Fruit fly (Drosophila melanogaster) whole organism, embryonic: ENCODE results near the gene dpp.

Experiments used
- ATbp ChIP-seq: fragments of 200-800 bp; sonication (Bioruptor generic); optimal IDR thresholded peaks from 2 replicates; lab custom pipeline; 2017; ENCODE audit warnings: missing biosample characterization, mild to moderate bottlenecking, missing genetic modification characterization, missing genetic modification reagents
- Antp ChIP-seq: fragments of 200-800 bp; sonication (Bioruptor generic); optimal IDR thresholded peaks from 3 replicates; lab custom pipeline; 2016; ENCODE audit warnings: missing biosample characterization, missing genetic modification characterization
- B-H2 ChIP-seq: fragments of 200-800 bp; sonication (Bioruptor generic); optimal IDR thresholded peaks from 2 replicates; lab custom pipeline; 2018; ENCODE audit warnings: missing biosample characterization, mild to moderate bottlenecking, missing genetic modification characterization
- CG12155 ChIP-seq: fragments of 200-800 bp; sonication (Bioruptor generic); optimal IDR thresholded peaks from 3 replicates; lab custom pipeline; 2016; ENCODE audit warnings: missing biosample characterization, missing genetic modification characterization
- CG12942 ChIP-seq: fragments of 200-800 bp; sonication (Bioruptor generic); optimal IDR thresholded peaks from 3 replicates; lab custom pipeline; 2016; ENCODE audit warnings: missing biosample characterization, missing genetic modification characterization
- CG13123 ChIP-seq: fragments of 200-800 bp; sonication (Bioruptor generic); optimal IDR thresholded peaks from 2 replicates; lab custom pipeline; 2016; ENCODE audit warnings: missing biosample characterization, missing genetic modification characterization
- CG13296 ChIP-seq: fragments of 200-800 bp; sonication (Bioruptor generic); optimal IDR thresholded peaks from 3 replicates; lab custom pipeline; 2018; ENCODE audit warnings: missing biosample characterization, mild to moderate bottlenecking, missing genetic modification characterization
- CG14667 ChIP-seq: fragments of 200-800 bp; sonication (Bioruptor generic); IDR thresholded peaks from 2 replicates; pipeline ENCODE4 v1.3.6; 2022; ENCODE audit warnings: missing biosample characterization, missing genetic modification characterization
- CG14710 ChIP-seq: fragments of 200-800 bp; sonication (Bioruptor generic); optimal IDR thresholded peaks from 3 replicates; lab custom pipeline; 2019; ENCODE audit warnings: missing biosample characterization, mild to moderate bottlenecking, missing genetic modification characterization, moderate library complexity
- CG1602 ChIP-seq: fragments of 200-800 bp; sonication (Bioruptor generic); optimal IDR thresholded peaks from 3 replicates; lab custom pipeline; 2016; ENCODE audit warnings: missing biosample characterization, missing genetic modification characterization
- CG17328 ChIP-seq: fragments of 200-800 bp; sonication (Bioruptor generic); IDR thresholded peaks from 2 replicates; pipeline ENCODE4 v1.3.6; 2022; ENCODE audit warnings: missing biosample characterization, missing genetic modification characterization
- CG2678 ChIP-seq: fragments of 200-800 bp; sonication (Bioruptor generic); optimal IDR thresholded peaks from 3 replicates; lab custom pipeline; 2019; ENCODE audit warnings: missing biosample characterization, mild to moderate bottlenecking, missing genetic modification characterization, moderate library complexity
- CG3065 ChIP-seq: fragments of 200-800 bp; sonication (Bioruptor generic); optimal IDR thresholded peaks from 2 replicates; lab custom pipeline; 2016; ENCODE audit warnings: missing biosample characterization, missing genetic modification characterization
- CG3407 ChIP-seq: fragments of 200-800 bp; sonication (Bioruptor generic); optimal IDR thresholded peaks from 2 replicates; lab custom pipeline; 2018; ENCODE audit warnings: missing biosample characterization, mild to moderate bottlenecking, missing genetic modification characterization
- CG6254 ChIP-seq: fragments of 200-800 bp; sonication (Bioruptor generic); optimal IDR thresholded peaks from 3 replicates; lab custom pipeline; 2017; ENCODE audit warnings: mild to moderate bottlenecking, missing biosample characterization, missing genetic modification reagents, missing genetic modification characterization
- CG7271 ChIP-seq: fragments of 200-800 bp; sonication (Bioruptor generic); optimal IDR thresholded peaks from 2 replicates; lab custom pipeline; 2018; ENCODE audit warnings: missing biosample characterization, mild to moderate bottlenecking, missing genetic modification characterization, moderate library complexity
- CG7556 ChIP-seq: fragments of 200-800 bp; sonication (Bioruptor generic); optimal IDR thresholded peaks from 2 replicates; lab custom pipeline; 2017; ENCODE audit warnings: missing biosample characterization, mild to moderate bottlenecking, missing genetic modification characterization
- CG7786 ChIP-seq: fragments of 200-800 bp; sonication (Bioruptor generic); optimal IDR thresholded peaks from 2 replicates; lab custom pipeline; 2016; ENCODE audit warnings: missing biosample characterization, missing genetic modification characterization
- CG7839 ChIP-seq: fragments of 200-800 bp; sonication (Bioruptor generic); optimal IDR thresholded peaks from 3 replicates; lab custom pipeline; 2018; ENCODE audit warnings: missing biosample characterization, mild to moderate bottlenecking, missing genetic modification characterization, moderate library complexity
- CG7928 ChIP-seq: fragments of 200-800 bp; sonication (Bioruptor generic); optimal IDR thresholded peaks from 2 replicates; lab custom pipeline; 2017; ENCODE audit warnings: missing biosample characterization, mild to moderate bottlenecking, missing genetic modification characterization
- Dek ChIP-seq: fragments of 200-800 bp; sonication (Bioruptor generic); optimal IDR thresholded peaks from 3 replicates; lab custom pipeline; 2019; ENCODE audit warnings: missing biosample characterization, mild to moderate bottlenecking, missing genetic modification characterization, moderate library complexity
- E2f1 ChIP-seq: fragments of 200-800 bp; sonication (Bioruptor generic); IDR thresholded peaks from 2 replicates; pipeline ENCODE4 v1.3.6; 2022; ENCODE audit warnings: missing biosample characterization, missing genetic modification characterization
- Fer1 ChIP-seq: fragments of 200-800 bp; sonication (Bioruptor generic); optimal IDR thresholded peaks from 2 replicates; lab custom pipeline; 2017; ENCODE audit warnings: missing biosample characterization, mild to moderate bottlenecking, missing genetic modification characterization
- Hmr ChIP-seq: fragments of 200-800 bp; sonication (Bioruptor generic); optimal IDR thresholded peaks from 3 replicates; lab custom pipeline; 2017; ENCODE audit warnings: mild to moderate bottlenecking, missing biosample characterization, missing genetic modification reagents, missing genetic modification characterization
- Hmx ChIP-seq: fragments of 200-800 bp; sonication (Bioruptor generic); optimal IDR thresholded peaks from 2 replicates; lab custom pipeline; 2016; ENCODE audit warnings: missing biosample characterization, missing genetic modification characterization
- Hr3 ChIP-seq: fragments of 200-800 bp; sonication (Bioruptor generic); optimal IDR thresholded peaks from 3 replicates; lab custom pipeline; 2016; ENCODE audit warnings: missing biosample characterization, missing genetic modification characterization
- Med ChIP-seq: fragments of 200-800 bp; sonication (Bioruptor generic); peaks from one replicate; lab custom pipeline; 2016; ENCODE audit warnings: missing biosample characterization, missing genetic modification characterization, mild to moderate bottlenecking, inconsistent platforms, moderate library complexity
- Oli ChIP-seq: fragments of 200-800 bp; sonication (Bioruptor generic); optimal IDR thresholded peaks from 2 replicates; lab custom pipeline; 2018; ENCODE audit warnings: missing biosample characterization, mild to moderate bottlenecking, missing genetic modification characterization, moderate library complexity
- Poxn ChIP-seq: fragments of 200-800 bp; sonication (Bioruptor generic); IDR thresholded peaks from 2 replicates; pipeline ENCODE4 v1.3.6; 2022; ENCODE audit warnings: missing biosample characterization, missing genetic modification characterization
- Rfx ChIP-seq: fragments of 200-800 bp; sonication (Bioruptor generic); IDR thresholded peaks from 2 replicates; pipeline ENCODE4 v1.3.6; 2022; ENCODE audit warnings: missing biosample characterization, missing genetic modification characterization
- Trl ChIP-seq, 3 experiments: fragments of >200 bp in 2 of 3; fragments of 200-800 bp in 1 of 3; sonication (Bioruptor generic) in 1 of 3; optimal IDR thresholded peaks; 2 replicates in 1 of 3; 3 replicates in 2 of 3; lab custom pipeline; 2016 to 2017; ENCODE audit warnings: missing biosample characterization in 1 of 3, missing genetic modification characterization in 1 of 3
- Vsx1 ChIP-seq: fragments of 200-800 bp; sonication (Bioruptor generic); optimal IDR thresholded peaks from 2 replicates; lab custom pipeline; 2017; ENCODE audit warnings: missing biosample characterization, mild to moderate bottlenecking, missing genetic modification characterization, missing genetic modification reagents
- Xbp1 ChIP-seq: fragments of 200-800 bp; sonication (Bioruptor generic); optimal IDR thresholded peaks from 3 replicates; lab custom pipeline; 2016; ENCODE audit warnings: missing biosample characterization, mild to moderate bottlenecking, missing genetic modification characterization
- az2 ChIP-seq: fragments of 200-800 bp; sonication (Bioruptor generic); optimal IDR thresholded peaks from 3 replicates; lab custom pipeline; 2016; ENCODE audit warnings: missing biosample characterization, missing genetic modification characterization
- bcd ChIP-seq: fragments of 200-800 bp; sonication (Bioruptor generic); optimal IDR thresholded peaks from 2 replicates; lab custom pipeline; 2017; ENCODE audit warnings: missing biosample characterization, mild to moderate bottlenecking, missing genetic modification characterization
- dan ChIP-seq: fragments of 200-800 bp; sonication (Bioruptor generic); IDR thresholded peaks from 2 replicates; pipeline ENCODE4 v1.3.6; 2022; ENCODE audit warnings: missing biosample characterization, missing genetic modification characterization
- dmrt99B ChIP-seq: fragments of 200-800 bp; sonication (Bioruptor generic); optimal IDR thresholded peaks from 2 replicates; lab custom pipeline; 2018; ENCODE audit warnings: missing biosample characterization, mild to moderate bottlenecking, missing genetic modification characterization, moderate library complexity
- exex ChIP-seq: fragments of 200-800 bp; sonication (Bioruptor generic); optimal IDR thresholded peaks from 4 replicates; lab custom pipeline; 2018; ENCODE audit warnings: missing biosample characterization, mild to moderate bottlenecking, missing genetic modification characterization, moderate library complexity
- gcm ChIP-seq: fragments of 200-800 bp; sonication (Bioruptor generic); optimal IDR thresholded peaks from 2 replicates; lab custom pipeline; 2019; ENCODE audit warnings: missing biosample characterization, mild to moderate bottlenecking, missing genetic modification characterization, moderate library complexity
- gem ChIP-seq: fragments of 200-800 bp; sonication (Bioruptor generic); optimal IDR thresholded peaks from 2 replicates; lab custom pipeline; 2019; ENCODE audit warnings: missing biosample characterization, mild to moderate bottlenecking, missing genetic modification characterization, moderate library complexity
- insv ChIP-seq, 2 experiments: fragments of 200-800 bp; sonication (Bioruptor generic); optimal IDR thresholded peaks; 3 replicates each; lab custom pipeline; 2016 to 2018; ENCODE audit warnings: missing biosample characterization in 2 of 2, missing genetic modification characterization in 2 of 2
- lilli ChIP-seq: fragments of 200-800 bp; sonication (Bioruptor generic); optimal IDR thresholded peaks from 3 replicates; lab custom pipeline; 2016; ENCODE audit warnings: missing biosample characterization, missing genetic modification characterization
- luna ChIP-seq: fragments of 200-800 bp; sonication (Bioruptor generic); optimal IDR thresholded peaks from 2 replicates; lab custom pipeline; 2016; ENCODE audit warnings: missing biosample characterization, missing genetic modification characterization
- ranshi ChIP-seq: fragments of 200-800 bp; sonication (Bioruptor generic); IDR thresholded peaks from 2 replicates; pipeline ENCODE4 v1.3.6; 2022; ENCODE audit warnings: missing biosample characterization, missing genetic modification characterization
- run ChIP-seq: fragments of 200-800 bp; sonication (Bioruptor generic); optimal IDR thresholded peaks from 3 replicates; lab custom pipeline; 2018; ENCODE audit warnings: missing biosample characterization, mild to moderate bottlenecking, missing genetic modification characterization
- sc ChIP-seq, 3 experiments: fragments of >200 bp in 2 of 3; fragments of 200-800 bp in 1 of 3; sonication (Bioruptor generic) in 1 of 3; optimal IDR thresholded peaks; 2 replicates in 2 of 3; 3 replicates in 1 of 3; lab custom pipeline; 2017; ENCODE audit warnings: mild to moderate bottlenecking in 1 of 3, missing biosample characterization in 1 of 3, missing genetic modification characterization in 1 of 3, missing genetic modification reagents in 1 of 3
- schlank ChIP-seq: fragments of 200-800 bp; sonication (Bioruptor generic); optimal IDR thresholded peaks from 2 replicates; lab custom pipeline; 2018; ENCODE audit warnings: missing biosample characterization, mild to moderate bottlenecking, missing genetic modification characterization
- sisA ChIP-seq: fragments of 200-800 bp; sonication (Bioruptor generic); IDR thresholded peaks from 2 replicates; pipeline ENCODE4 v1.3.6; 2022; ENCODE audit warnings: missing biosample characterization, missing genetic modification characterization
- slbo ChIP-seq: fragments of 200-800 bp; sonication (Bioruptor generic); IDR thresholded peaks from 2 replicates; pipeline ENCODE4 v1.3.6; 2022; ENCODE audit warnings: missing biosample characterization, missing genetic modification characterization
- wdn ChIP-seq: fragments of 200-800 bp; sonication (Bioruptor generic); IDR thresholded peaks from 2 replicates; pipeline ENCODE4 v1.3.6; 2022; ENCODE audit warnings: missing biosample characterization, missing genetic modification characterization

The dpp gene

dm6 chr2L:2420490-2420889 lies 7.7 kb upstream of the dpp start, which contains the start of gene CG9886 (continued):
- TF ChIP-seq schlank, result no peak
- peak; percentile 72 for TF ChIP-seq Med
- TF ChIP-seq Dek (tag; lab: Kevin White, UChicago), result peak; percentile 57
- peak; percentile 64 for TF ChIP-seq gcm (GFP tag; lab: Kevin White, UChicago)
- no peak for TF ChIP-seq Antp
- TF ChIP-seq Xbp1 (GFP tag; lab: Kevin White, UChicago), result peak; percentile 74
- peak; percentile 57 for TF ChIP-seq bcd (GFP tag; lab: Kevin White, UChicago)
- TF ChIP-seq exex (tag; lab: Kevin White, UChicago), result peak; percentile 10
- TF ChIP-seq CG3407 (GFP tag; lab: Kevin White, UChicago), result peak; percentile 7
- no peak for TF ChIP-seq dan (GFP tag; lab: Robert Waterston, UW)
- peak; percentile 43 for TF ChIP-seq E2f1 (GFP tag; lab: Robert Waterston, UW)
- TF ChIP-seq luna, result no peak
- TF ChIP-seq CG7928 (GFP tag; lab: Kevin White, UChicago), result peak; percentile 22
- 0 out of 2 replicates have a peak, but pooled peaks have one; percentile 24 for TF ChIP-seq ranshi (GFP tag; lab: Robert Waterston, UW)
- peak; percentile 35 for TF ChIP-seq CG3065 (GFP tag; lab: Kevin White, UChicago)
- TF ChIP-seq ATbp (GFP tag; lab: Kevin White, UChicago), result peak; percentile 55
- TF ChIP-seq CG7271 (tag; lab: Kevin White, UChicago), result peak; percentile 14
- peak; percentile 73 for TF ChIP-seq CG7839 (tag; lab: Kevin White, UChicago)
- no peak for TF ChIP-seq Trl (optimal IDR thresholded peaks at IDR 0.05; lab: Kevin White, UChicago)
- TF ChIP-seq Trl (GFP tag; optimal IDR thresholded peaks at IDR 0.05; lab: Kevin White, UChicago), result no peak
- TF ChIP-seq CG17328 (GFP tag; lab: Robert Waterston, UW), result peak; percentile 60
- TF ChIP-seq CG14710 (tag; lab: Kevin White, UChicago), result peak; percentile 77
- 0 out of 2 replicates have a peak, but pooled peaks have one; percentile 27 for TF ChIP-seq wdn (GFP tag; lab: Robert Waterston, UW)
- peak; percentile 10 for TF ChIP-seq CG6254 (GFP tag; lab: Kevin White, UChicago)
- no peak; the same call in 1 of the 2 replicates for TF ChIP-seq CG14667 (GFP tag; lab: Robert Waterston, UW)
- TF ChIP-seq Hmr, result peak; percentile 55
- TF ChIP-seq CG7786 (GFP tag; lab: Kevin White, UChicago), result no peak
- TF ChIP-seq CG7556, result peak; percentile 57
- peak; percentile 56 for TF ChIP-seq az2 (GFP tag; lab: Kevin White, UChicago)
- peak; percentile 56 for TF ChIP-seq CG12155 (GFP tag; lab: Kevin White, UChicago)
- no peak for TF ChIP-seq Hmx (GFP tag; lab: Kevin White, UChicago)
- TF ChIP-seq dmrt99B (tag; lab: Kevin White, UChicago), result peak; percentile 62
- TF ChIP-seq run (tag; lab: Kevin White, UChicago), result peak; percentile 45
- TF ChIP-seq insv (GFP tag; optimal IDR thresholded peaks at IDR 0.05; lab: Kevin White, UChicago), result no peak
- peak; percentile 77 for TF ChIP-seq CG2678 (tag; lab: Kevin White, UChicago)
- TF ChIP-seq lilli, result peak; percentile 67
- peak; percentile 54 for TF ChIP-seq Hr3
- no peak for TF ChIP-seq sc (optimal IDR thresholded peaks at IDR 0.05; lab: Kevin White, UChicago)
- peak; percentile 49 for TF ChIP-seq sc (GFP tag; optimal IDR thresholded peaks at IDR 0.05; lab: Kevin White, UChicago)
- peak; percentile 28 for TF ChIP-seq CG12942
- TF ChIP-seq CG13123 (GFP tag; lab: Kevin White, UChicago), result peak; percentile 29
- peak; percentile 62 for TF ChIP-seq CG1602 (GFP tag; lab: Kevin White, UChicago)
- TF ChIP-seq gem (tag; lab: Kevin White, UChicago), result peak; percentile 87
- TF ChIP-seq B-H2 (GFP tag; lab: Kevin White, UChicago), result peak; percentile 49
- peak; percentile 68 for TF ChIP-seq slbo
- no peak for TF ChIP-seq Poxn (GFP tag; lab: Robert Waterston, UW)
- peak; percentile 56 for TF ChIP-seq CG13296 (GFP tag; lab: Kevin White, UChicago)
- TF ChIP-seq Rfx (GFP tag; lab: Robert Waterston, UW), result peak; percentile 61
- TF ChIP-seq Fer1 (GFP tag; lab: Kevin White, UChicago), result peak; percentile 77
- TF ChIP-seq Vsx1, result peak; percentile 44
- no peak for TF ChIP-seq sisA (GFP tag; lab: Robert Waterston, UW)
- peak; percentile 62 for TF ChIP-seq Oli (tag; lab: Kevin White, UChicago)
